Worm (Caenorhabditis elegans) whole organism, midembryonic: ENCODE results near the gene F48F5.6.

Source experiments
- T22C8.4 ChIP-seq: fragments of 200-800 bp; sonication (Bioruptor generic); IDR thresholded peaks from 2 replicates; pipeline ENCODE4 v1.3.6; 2022; ENCODE audit warnings: missing genetic modification characterization, missing compliant biosample characterization
- cog-1 ChIP-seq: sonication (generic microtip); optimal IDR thresholded peaks from 2 replicates; lab custom pipeline; 2016; ENCODE audit warnings: missing genetic modification characterization, missing compliant biosample characterization
- flt-1 ChIP-seq: fragments of 200-800 bp; sonication (Bioruptor generic); IDR thresholded peaks from 2 replicates; pipeline ENCODE4 v1.3.6; 2022; ENCODE audit warnings: missing genetic modification characterization, missing compliant biosample characterization
- med-1 ChIP-seq: sonication (generic microtip); optimal IDR thresholded peaks from 2 replicates; lab custom pipeline; 2017; ENCODE audit warnings: missing genetic modification characterization, mild to moderate bottlenecking, missing compliant biosample characterization, antibody characterized with exemption, missing genetic modification reagents; ENCODE audit not compliant: insufficient read depth
- ref-1 ChIP-seq: fragments of 200-800 bp; sonication (Bioruptor generic); conservative IDR thresholded peaks from 2 replicates; pipeline ENCODE4 v1.3.6; 2022; ENCODE audit warnings: missing genetic modification reagents, missing genetic modification characterization, missing compliant biosample characterization
- tab-1 ChIP-seq: fragments of 200-800 bp; sonication (Bioruptor generic); IDR thresholded peaks from 2 replicates; pipeline ENCODE4 v1.3.6; 2022; ENCODE audit warnings: missing genetic modification characterization, missing compliant biosample characterization
- ztf-23 ChIP-seq: fragments of 200-800 bp; sonication (Bioruptor generic); IDR thresholded peaks from 2 replicates; pipeline ENCODE4 v1.3.6; 2022; ENCODE audit warnings: missing genetic modification reagents, missing genetic modification characterization, missing compliant biosample characterization
- ztf-29 ChIP-seq: fragments of 200-800 bp; sonication (Bioruptor generic); IDR thresholded peaks from 2 replicates; pipeline ENCODE4 v1.3.6; 2022; ENCODE audit warnings: missing genetic modification reagents, missing genetic modification characterization, missing compliant biosample characterization

DNA sequence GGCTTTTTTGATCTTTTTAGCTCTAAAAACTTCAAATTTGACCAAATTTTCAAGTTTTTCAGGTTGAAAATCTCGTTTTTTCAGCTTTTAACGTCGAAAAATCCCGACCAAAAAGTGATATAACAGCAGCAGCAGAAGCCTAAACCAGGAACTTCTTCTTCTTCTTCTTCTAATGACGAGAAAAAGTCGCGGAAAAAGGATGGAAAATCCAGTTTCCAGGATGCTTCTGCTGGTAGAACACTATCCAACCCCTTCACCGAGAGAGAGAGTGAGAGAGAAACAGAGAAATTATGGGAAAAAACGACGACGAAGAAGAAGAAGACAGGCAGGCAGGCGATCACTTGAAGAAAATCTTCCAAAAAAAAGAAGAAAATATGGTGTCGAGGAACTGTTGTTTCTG, 46.2 kb downstream of the F48F5.6 start:
- TF ChIP-seq ztf-29 (GFP tag; lab: Robert Waterston, UW), result no peak
- TF ChIP-seq ztf-23, result no peak
- no peak for TF ChIP-seq T22C8.4 (GFP tag; lab: Robert Waterston, UW)
- TF ChIP-seq flt-1 (GFP tag; lab: Robert Waterston, UW), result no peak
- no peak for TF ChIP-seq ref-1 (GFP tag; lab: Robert Waterston, UW)
- no peak for TF ChIP-seq cog-1 (tag; lab: Kevin White, UChicago)
- TF ChIP-seq tab-1 (GFP tag; lab: Robert Waterston, UW), result no peak
- no peak for TF ChIP-seq med-1 (GFP tag; lab: Kevin White, UChicago)
